Fruit fly (Drosophila melanogaster) whole organism, pupa: ENCODE measurements around the gene CG2162.

Source experiments
- CG10348 ChIP-seq: fragments of 200-800 bp; sonication (Bioruptor generic); IDR thresholded peaks from 2 replicates; pipeline ENCODE4 v1.3.6; 2022; ENCODE audit warnings: missing biosample characterization, missing genetic modification characterization
- CG12605 ChIP-seq: fragments of 200-800 bp; sonication (Bioruptor generic); IDR thresholded peaks from 2 replicates; pipeline ENCODE4 v1.3.6; 2022; ENCODE audit warnings: missing biosample characterization, missing genetic modification characterization
- CG13204 ChIP-seq: fragments of 200-800 bp; sonication (Bioruptor generic); optimal IDR thresholded peaks from 2 replicates; lab custom pipeline; 2018; ENCODE audit warnings: missing biosample characterization, mild to moderate bottlenecking, missing genetic modification characterization, moderate library complexity
- CG14655 ChIP-seq: fragments of 200-800 bp; sonication (Bioruptor generic); optimal IDR thresholded peaks from 3 replicates; lab custom pipeline; 2017; ENCODE audit warnings: mild to moderate bottlenecking, missing biosample characterization, missing genetic modification reagents, missing genetic modification characterization
- CG15710 ChIP-seq: fragments of 200-800 bp; sonication (Bioruptor generic); optimal IDR thresholded peaks from 2 replicates; lab custom pipeline; 2018; ENCODE audit warnings: missing biosample characterization, mild to moderate bottlenecking, missing genetic modification characterization, moderate library complexity
- CG17806 ChIP-seq: fragments of 200-800 bp; sonication (Bioruptor generic); optimal IDR thresholded peaks from 2 replicates; lab custom pipeline; 2018; ENCODE audit warnings: missing biosample characterization, mild to moderate bottlenecking, missing genetic modification characterization, moderate library complexity
- CG32121 ChIP-seq: fragments of 200-800 bp; sonication (Bioruptor generic); IDR thresholded peaks from 2 replicates; pipeline ENCODE4 v1.3.6; 2022; ENCODE audit warnings: missing biosample characterization, missing genetic modification characterization
- CG34367 ChIP-seq: fragments of 200-800 bp; sonication (Bioruptor generic); optimal IDR thresholded peaks from 2 replicates; lab custom pipeline; 2018; ENCODE audit warnings: missing biosample characterization, mild to moderate bottlenecking, missing genetic modification characterization
- CG4496 ChIP-seq: fragments of 200-800 bp; sonication (Bioruptor generic); IDR thresholded peaks from 3 replicates; pipeline ENCODE4 v1.3.6; 2022; ENCODE audit warnings: missing biosample characterization, missing genetic modification characterization
- CG8159 ChIP-seq: fragments of 200-800 bp; sonication (Bioruptor generic); optimal IDR thresholded peaks from 3 replicates; lab custom pipeline; 2018; ENCODE audit warnings: missing biosample characterization, mild to moderate bottlenecking, missing genetic modification characterization, moderate library complexity
- CG8301 ChIP-seq: fragments of 200-800 bp; sonication (Bioruptor generic); optimal IDR thresholded peaks from 2 replicates; lab custom pipeline; 2018; ENCODE audit warnings: missing biosample characterization, mild to moderate bottlenecking, missing genetic modification characterization
- CG9948 ChIP-seq: fragments of 200-800 bp; sonication (Bioruptor generic); optimal IDR thresholded peaks from 2 replicates; lab custom pipeline; 2018; ENCODE audit warnings: missing biosample characterization, mild to moderate bottlenecking, missing genetic modification characterization, moderate library complexity
- D1 ChIP-seq: fragments of 200-800 bp; sonication (Bioruptor generic); optimal IDR thresholded peaks from 2 replicates; lab custom pipeline; 2018; ENCODE audit warnings: missing biosample characterization, mild to moderate bottlenecking, missing genetic modification characterization, moderate library complexity
- EcR ChIP-seq: fragments of 200-800 bp; sonication (Bioruptor generic); optimal IDR thresholded peaks from 3 replicates; lab custom pipeline; 2019; ENCODE audit warnings: missing biosample characterization, missing genetic modification characterization, mild to moderate bottlenecking, moderate library complexity, missing genetic modification reagents
- Ets98B ChIP-seq: fragments of 200-800 bp; sonication (Bioruptor generic); IDR thresholded peaks from 2 replicates; pipeline ENCODE4 v1.3.6; 2022; ENCODE audit warnings: missing biosample characterization, missing genetic modification characterization
- Pif1A ChIP-seq: fragments of 200-800 bp; sonication (Bioruptor generic); optimal IDR thresholded peaks from 3 replicates; lab custom pipeline; 2016; ENCODE audit warnings: missing biosample characterization, missing genetic modification characterization
- Pif1B ChIP-seq: fragments of 200-800 bp; sonication (Bioruptor generic); optimal IDR thresholded peaks from 3 replicates; lab custom pipeline; 2016; ENCODE audit warnings: missing biosample characterization, missing genetic modification characterization
- Snoo ChIP-seq: fragments of 200-800 bp; sonication (Bioruptor generic); optimal IDR thresholded peaks from 3 replicates; lab custom pipeline; 2017; ENCODE audit warnings: missing biosample characterization, mild to moderate bottlenecking, missing genetic modification characterization, inconsistent platforms
- fd96Ca ChIP-seq: fragments of 200-800 bp; sonication (Bioruptor generic); IDR thresholded peaks from 3 replicates; pipeline ENCODE4 v1.3.6; 2022; ENCODE audit warnings: missing biosample characterization, missing genetic modification characterization
- gl ChIP-seq: fragments of 200-800 bp; sonication (Bioruptor generic); optimal IDR thresholded peaks from 2 replicates; lab custom pipeline; 2018; ENCODE audit warnings: missing biosample characterization, mild to moderate bottlenecking, missing genetic modification characterization
- rn ChIP-seq: fragments of 200-800 bp; sonication (Bioruptor generic); IDR thresholded peaks from 2 replicates; pipeline ENCODE4 v1.3.6; 2022; ENCODE audit warnings: missing biosample characterization, missing genetic modification characterization

The CG2162 gene

DNA sequence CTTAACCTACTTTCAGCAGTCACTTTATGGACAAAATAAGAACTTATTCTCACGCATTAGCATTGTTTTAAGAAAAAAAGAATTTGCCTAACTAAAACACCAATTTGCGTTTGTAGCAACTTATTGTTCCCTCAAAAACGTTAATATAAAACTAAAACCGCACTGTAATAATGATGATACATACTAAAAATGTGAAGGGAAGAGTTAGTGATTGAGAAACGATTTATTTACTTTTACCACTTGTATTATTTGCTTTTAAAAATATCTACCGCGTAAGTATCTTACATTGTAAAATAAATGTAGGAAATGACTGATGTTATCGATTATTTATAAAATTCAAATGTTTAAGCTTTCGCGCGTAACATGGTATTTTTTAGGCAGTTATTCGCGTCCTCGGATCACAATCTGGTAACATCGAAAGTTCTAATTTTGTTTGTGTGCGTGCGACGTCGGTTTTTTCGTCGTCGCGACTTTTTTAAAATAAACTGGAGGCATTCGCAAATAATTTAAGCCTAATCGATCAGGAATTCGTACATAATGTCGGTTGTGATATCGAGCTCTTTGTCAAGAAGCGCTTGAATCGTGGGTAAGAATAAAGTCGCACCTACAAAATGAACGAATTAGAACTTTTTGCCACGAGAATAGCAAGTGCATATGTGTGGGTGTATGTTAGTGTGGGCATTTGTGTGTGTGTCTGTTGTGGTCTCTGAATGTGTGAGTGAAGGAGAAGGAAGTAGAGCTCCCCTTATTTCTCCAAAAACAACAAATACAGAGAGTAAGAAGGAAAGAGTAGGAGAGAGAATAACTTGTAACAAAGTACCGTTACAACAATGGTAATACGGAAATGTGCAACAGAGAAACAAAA is at the start of gene CG2162:
Gene CG2162, plus strand, starts transcription at position 418 of the 865 bp plus-strand sequence.
- TF ChIP-seq Ets98B (GFP tag; lab: Robert Waterston, UW), result no peak
- peak; percentile 2 for TF ChIP-seq CG8301 (tag; lab: Kevin White, UChicago)

DNA sequence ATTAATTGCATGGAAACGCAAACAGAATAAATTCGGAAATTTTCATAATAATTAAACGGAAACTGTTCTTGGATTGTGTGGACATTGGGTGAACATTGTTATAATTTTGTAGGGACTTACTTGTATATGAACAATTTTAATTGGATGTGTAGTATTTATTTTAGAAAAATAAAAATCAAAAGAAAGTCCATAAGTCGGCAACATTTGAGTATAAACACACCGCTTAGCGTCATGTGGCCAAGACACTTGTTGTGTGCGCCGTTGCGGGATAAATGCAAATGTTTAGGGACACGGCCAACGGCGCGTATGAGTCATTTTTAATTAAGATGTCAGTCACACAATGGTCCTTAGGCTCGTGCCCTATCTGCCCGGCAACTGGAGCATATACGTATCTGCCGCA is 48.7 kb upstream of the CG2162 start:
- TF ChIP-seq CG13204 (GFP tag; lab: Kevin White, UChicago) (no peak), CG17806 (tag; lab: Kevin White, UChicago) (no peak), Ets98B (GFP tag; lab: Robert Waterston, UW) (no peak), CG34367 (tag; lab: Kevin White, UChicago) (no peak), CG9948 (tag; lab: Kevin White, UChicago) (no peak)

DNA sequence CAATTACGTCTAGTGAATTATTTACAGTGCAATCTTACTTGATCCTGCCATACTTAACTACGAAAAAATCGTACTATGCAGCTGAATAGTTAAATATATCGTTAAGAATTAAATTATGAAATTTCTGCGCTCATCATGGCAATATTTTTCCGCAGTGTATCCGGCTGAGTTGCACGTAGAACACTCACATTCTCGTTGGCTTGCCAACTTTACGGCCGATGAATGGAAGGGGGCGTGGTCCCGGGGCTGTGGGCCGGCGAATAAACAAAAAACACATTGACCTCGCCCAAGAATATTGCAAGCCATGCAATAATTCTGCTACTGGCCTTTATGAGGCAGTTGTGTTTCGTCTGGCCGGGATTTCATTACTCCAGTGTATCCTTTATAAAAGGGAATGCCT is 47.2 kb upstream of the CG2162 start:
- TF ChIP-seq CG12605 (no peak), gl (tag; lab: Kevin White, UChicago) (no peak), Snoo (no peak), D1 (tag; lab: Kevin White, UChicago) (no peak), CG8159 (no peak), CG4496 (GFP tag; lab: Robert Waterston, UW) (no peak), CG13204 (GFP tag; lab: Kevin White, UChicago) (no peak), Ets98B (GFP tag; lab: Robert Waterston, UW) (no peak), Pif1A (GFP tag; lab: Kevin White, UChicago) (no peak), fd96Ca (no peak), CG15710 (no peak), CG8301 (tag; lab: Kevin White, UChicago) (no peak), CG14655 (GFP tag; lab: Kevin White, UChicago) (no peak), CG10348 (no peak), CG32121 (GFP tag; lab: Robert Waterston, UW) (no peak), CG34367 (tag; lab: Kevin White, UChicago) (no peak)
- TF ChIP-seq, all 21 proteins: peak for 0

DNA sequence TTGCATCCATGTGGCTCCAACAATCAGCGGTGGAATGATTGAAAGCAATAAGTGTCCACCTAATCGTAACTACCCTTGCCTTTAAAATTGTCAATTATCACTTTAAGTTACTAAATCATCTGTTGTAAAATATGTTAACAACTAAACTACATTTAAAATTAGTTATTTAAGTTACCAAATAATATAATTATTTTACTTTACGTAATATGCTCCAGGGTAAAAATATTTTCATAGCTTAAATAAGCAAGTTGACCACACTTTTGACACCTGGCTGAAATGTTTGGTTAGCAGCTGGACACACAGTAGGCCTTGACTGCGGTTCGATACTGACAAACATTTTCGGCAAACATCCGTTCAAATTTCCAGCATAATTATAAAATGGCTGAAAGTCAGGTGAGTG is 40.1 kb upstream of the CG2162 start, which contains the start of gene CG2113:
Gene CG2113, plus strand, starts transcription at position 301 of the 400 bp plus-strand sequence.
- TF ChIP-seq CG9948 (tag; lab: Kevin White, UChicago) (no peak), gl (tag; lab: Kevin White, UChicago) (no peak), CG13204 (GFP tag; lab: Kevin White, UChicago) (no peak), CG12605 (no peak), CG34367 (tag; lab: Kevin White, UChicago) (no peak), CG15710 (no peak), CG10348 (no peak), D1 (tag; lab: Kevin White, UChicago) (no peak), fd96Ca (no peak), CG8159 (no peak), Pif1B (GFP tag; lab: Kevin White, UChicago) (no peak), CG14655 (GFP tag; lab: Kevin White, UChicago) (no peak), CG17806 (tag; lab: Kevin White, UChicago) (no peak), rn (GFP tag; lab: Robert Waterston, UW) (no peak), Snoo (no peak), CG4496 (GFP tag; lab: Robert Waterston, UW) (no peak)
- TF ChIP-seq, all 21 proteins: peak for 0

DNA sequence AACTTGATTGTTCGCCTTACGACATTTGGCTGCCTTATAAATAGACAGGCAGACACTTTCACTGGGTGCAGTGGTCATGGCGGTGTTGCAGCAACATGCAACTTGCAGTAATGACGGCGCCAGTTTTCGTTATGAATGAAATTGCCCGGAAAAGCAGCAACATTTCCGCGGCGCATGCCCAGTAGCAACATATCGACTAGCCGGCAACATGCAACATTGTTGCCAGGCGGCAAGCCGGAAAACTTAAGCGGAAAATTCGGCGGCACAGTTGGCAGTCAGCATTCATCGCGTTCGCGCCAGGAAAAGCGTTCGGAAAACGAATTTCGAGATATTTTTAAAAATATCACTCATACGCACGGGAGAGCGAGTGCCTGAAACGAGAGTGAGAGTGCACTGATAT is 33.6 kb upstream of the CG2162 start, which contains the start of gene FMRFaR:
Gene FMRFaR, plus strand, starts transcription at position 272 of the 400 bp plus-strand sequence.
- peak; percentile 15 for TF ChIP-seq CG14655 (GFP tag; lab: Kevin White, UChicago)
- no peak for TF ChIP-seq CG9948 (tag; lab: Kevin White, UChicago)
- TF ChIP-seq CG34367 (tag; lab: Kevin White, UChicago), result no peak
- TF ChIP-seq, all 21 proteins: peak for 1

DNA sequence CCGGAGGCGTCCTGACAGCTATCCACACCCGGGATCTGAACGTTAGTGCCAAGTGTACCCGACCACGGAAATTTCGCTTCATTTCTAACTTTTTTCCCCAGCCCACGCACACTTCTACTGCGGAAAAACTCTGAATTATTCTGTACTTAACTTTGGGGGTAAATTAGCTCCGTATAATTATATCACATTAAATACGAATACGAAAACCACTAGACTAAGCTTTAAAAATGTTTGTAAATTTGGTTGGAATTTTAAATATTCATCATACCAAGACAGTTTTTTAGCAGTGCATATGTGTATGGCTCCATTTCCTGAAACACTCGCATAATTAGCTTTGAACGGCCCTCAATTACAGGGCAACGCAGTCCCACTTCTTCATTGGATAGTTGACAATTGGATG is 21.5 kb upstream of the CG2162 start:
- TF ChIP-seq CG34367 (tag; lab: Kevin White, UChicago) (no peak), EcR (GFP tag; lab: Kevin White, UChicago) (no peak), CG8301 (tag; lab: Kevin White, UChicago) (no peak), CG32121 (GFP tag; lab: Robert Waterston, UW) (no peak), CG12605 (no peak), fd96Ca (no peak), CG13204 (GFP tag; lab: Kevin White, UChicago) (no peak), CG8159 (no peak), CG17806 (tag; lab: Kevin White, UChicago) (no peak), rn (GFP tag; lab: Robert Waterston, UW) (no peak), Pif1A (GFP tag; lab: Kevin White, UChicago) (no peak), Ets98B (GFP tag; lab: Robert Waterston, UW) (no peak), D1 (tag; lab: Kevin White, UChicago) (no peak), CG15710 (no peak), CG10348 (no peak), CG4496 (GFP tag; lab: Robert Waterston, UW) (no peak), CG9948 (tag; lab: Kevin White, UChicago) (no peak), Snoo (no peak)
